Worm (Caenorhabditis elegans) whole organism, mixed stage, embryonic: ENCODE results near the gene F41E6.8.

Source experiments
- ceh-83 ChIP-seq: fragments of 200-800 bp; sonication (Bioruptor generic); optimal IDR thresholded peaks from 2 replicates; lab custom pipeline; 2018; ENCODE audit warnings: mild to moderate bottlenecking, missing genetic modification characterization, missing compliant biosample characterization
- lin-13 ChIP-seq: fragments of 150-350 bp; optimal IDR thresholded peaks from 2 replicates; lab custom pipeline; 2014; ENCODE audit warnings: missing biosample characterization, missing genetic modification characterization
- nhr-76 ChIP-seq: sonication (generic microtip); optimal IDR thresholded peaks from 2 replicates; lab custom pipeline; 2017; ENCODE audit warnings: missing biosample characterization, missing genetic modification characterization
- unc-62 ChIP-seq: fragments of 150-350 bp; optimal IDR thresholded peaks from 2 replicates; lab custom pipeline; 2014; ENCODE audit warnings: missing biosample characterization, missing genetic modification reagents, missing genetic modification characterization

DNA sequence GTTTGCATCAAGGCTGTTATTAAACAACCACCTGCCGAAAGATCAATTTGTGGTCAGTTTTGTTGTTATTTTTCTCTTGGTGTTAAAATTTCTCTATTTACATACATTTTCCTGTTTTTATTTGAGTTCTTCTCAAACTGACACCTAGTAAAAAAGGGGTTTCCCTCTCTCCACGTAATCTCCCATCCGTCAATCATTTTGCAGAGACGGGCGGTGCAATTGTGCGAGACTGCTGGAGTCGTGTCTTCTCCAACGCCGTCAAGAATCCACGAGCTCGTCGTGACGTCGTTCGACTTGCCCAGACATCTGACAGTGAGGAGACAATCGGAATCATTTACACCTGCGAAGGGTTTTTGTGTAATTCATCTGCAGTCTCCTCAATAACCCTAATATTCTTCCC, 25.1 kb upstream of the F41E6.8 start:
- TF ChIP-seq nhr-76 (tag; lab: Kevin White, UChicago) (no peak), lin-13 (no peak), unc-62 (GFP tag; lab: Kevin White, UChicago) (no peak), ceh-83 (no peak)
